Worm (Caenorhabditis elegans): Measurements from ENCODE around the gene clk-2.

The clk-2 gene

DNA sequence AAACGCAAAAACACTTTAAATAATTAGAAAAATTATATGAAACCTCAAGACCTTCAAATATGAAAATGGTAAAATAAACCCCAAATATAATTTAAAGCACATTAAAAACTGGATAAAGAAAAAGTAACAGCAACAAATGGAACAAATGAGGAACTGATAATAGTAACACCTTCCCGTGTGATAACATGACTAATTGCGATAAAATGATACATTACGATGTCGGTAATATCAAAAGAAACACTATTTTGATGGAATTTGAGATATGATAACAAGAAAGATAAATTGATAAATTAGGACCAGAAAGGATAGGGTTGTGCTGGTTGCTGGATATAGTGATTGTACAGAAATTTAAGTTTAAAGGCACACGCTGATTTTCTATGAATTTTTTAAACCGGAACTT is 23.7 kb upstream of the clk-2 start:
- no peak for TF ChIP-seq zip-2 (tag; optimal IDR thresholded peaks at IDR 0.05)
- TF ChIP-seq ceh-32 (tag; optimal IDR thresholded peaks at IDR 0.05; ENCODE audit: poor library complexity) = no peak
- TF ChIP-seq fos-1 (tag; optimal IDR thresholded peaks at IDR 0.05) = no peak
- TF ChIP-seq tra-1 (GFP tag; IDR thresholded peaks at IDR 0.05) = no peak
- no peak for TF ChIP-seq zfp-3 (GFP tag; conservative IDR thresholded peaks at IDR 0.05)

DNA sequence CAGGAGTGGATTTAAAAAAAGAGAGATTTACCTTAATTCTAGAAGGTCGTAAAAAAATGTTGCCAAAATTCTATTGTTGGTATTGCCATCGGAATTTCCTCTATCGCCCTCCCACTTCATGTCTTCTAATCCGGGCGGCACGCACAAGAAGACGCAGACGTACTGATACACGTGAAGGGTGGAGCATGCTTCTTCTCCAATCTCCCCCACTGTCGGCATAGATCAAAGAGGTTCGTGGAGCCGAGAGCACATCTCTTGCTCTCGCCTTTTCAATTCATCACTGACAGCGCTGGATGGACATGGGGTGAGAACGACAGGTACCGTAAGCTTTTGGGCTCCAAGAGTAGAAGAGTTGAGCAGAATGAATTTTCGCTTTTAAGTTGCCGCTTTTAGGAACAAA is 18.2 kb upstream of the clk-2 start, which contains the start of gene lin-39:
TSS of gene lin-39 (minus strand) at position 74 of the 400 bp plus-strand sequence.
- TF ChIP-seq dmd-9 (GFP tag; IDR thresholded peaks at IDR 0.05) = no peak
- peak in 1 of 2 experiments; percentile 22 for TF ChIP-seq mdl-1 (tag; optimal IDR thresholded peaks at IDR 0.05)

DNA sequence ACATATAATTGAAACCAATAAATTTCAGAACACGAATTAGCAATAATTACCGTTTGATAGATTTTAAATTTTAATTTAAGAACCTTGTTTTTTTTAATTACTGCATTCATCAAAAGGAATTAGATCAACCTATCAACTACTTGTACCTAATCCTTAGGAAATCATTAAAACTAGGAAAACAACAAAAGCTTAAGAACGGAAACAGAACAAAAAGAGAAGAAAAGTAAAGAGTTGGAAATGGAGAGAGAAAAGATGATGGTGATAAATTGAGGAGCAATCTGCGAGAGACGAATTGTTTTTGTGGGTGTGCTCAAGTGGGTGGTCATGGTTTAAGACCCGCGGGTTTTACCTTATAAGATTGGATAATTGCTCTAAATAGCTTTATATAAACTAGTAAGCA is 17.0 kb upstream of the clk-2 start:
- TF ChIP-seq dve-1 (tag; optimal IDR thresholded peaks at IDR 0.05; ENCODE audit: insufficient read depth) (no peak), lin-15B (tag; optimal IDR thresholded peaks at IDR 0.05) (no peak), nhr-10 (tag; optimal IDR thresholded peaks at IDR 0.05) (no peak), cey-2 (tag; optimal IDR thresholded peaks at IDR 0.05; ENCODE audit: borderline replicate concordance, insufficient read depth) (no peak), ztf-7 (tag; optimal IDR thresholded peaks at IDR 0.05) (no peak), Y48G9A.11 (GFP tag; IDR thresholded peaks at IDR 0.05) (no peak), nhr-237 (tag; optimal IDR thresholded peaks at IDR 0.05) (no peak), dpl-1 (GFP tag; optimal IDR thresholded peaks at IDR 0.05) (no peak), vab-7 (GFP tag; IDR thresholded peaks at IDR 0.05) (no peak), spr-3 (GFP tag; optimal IDR thresholded peaks at IDR 0.05) (no peak), egl-43 (GFP tag; IDR thresholded peaks at IDR 0.05) (no peak), snpc-4 (tag; optimal IDR thresholded peaks at IDR 0.05) (no peak), nhr-76 (tag; optimal IDR thresholded peaks at IDR 0.05) (no peak)

DNA sequence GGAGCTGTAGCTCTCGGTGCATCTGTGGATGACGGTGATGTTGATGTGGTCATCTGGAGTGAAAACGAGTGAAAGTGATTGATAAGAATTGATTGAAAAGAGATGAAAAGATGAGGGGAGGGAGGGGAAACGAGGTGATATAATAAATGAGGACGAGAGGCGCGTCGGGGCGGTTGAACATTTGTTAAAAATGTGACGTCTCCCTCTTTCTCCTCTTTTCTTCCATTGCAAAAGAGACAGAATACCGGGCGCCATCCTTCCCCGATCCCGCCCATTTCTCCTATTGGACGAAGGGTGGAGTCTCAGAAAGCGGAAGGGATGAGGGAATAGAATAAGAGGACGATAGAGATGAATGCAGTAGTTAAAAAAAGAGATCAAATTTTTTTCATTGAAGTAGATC is 16.3 kb upstream of the clk-2 start:
- TF ChIP-seq ceh-20 (GFP tag; IDR thresholded peaks at IDR 0.05) = peak; percentile 51; the same call in 1 of the 2 replicates
- TF ChIP-seq dmd-9 (GFP tag; IDR thresholded peaks at IDR 0.05) = no peak
- no peak for TF ChIP-seq egl-27 (tag; optimal IDR thresholded peaks at IDR 0.05)
- TF ChIP-seq aha-1 (tag) = peak; percentile 30
- no peak for TF ChIP-seq nhr-6 (tag; optimal IDR thresholded peaks at IDR 0.05)
- TF ChIP-seq mxl-3 (GFP tag; optimal IDR thresholded peaks at IDR 0.05) = peak; percentile 11
- no peak for TF ChIP-seq zfp-3 (GFP tag; conservative IDR thresholded peaks at IDR 0.05)
- no peak for TF ChIP-seq cey-2 (tag; optimal IDR thresholded peaks at IDR 0.05; ENCODE audit: borderline replicate concordance, insufficient read depth)
- no peak for TF ChIP-seq dmd-6 (GFP tag; IDR thresholded peaks at IDR 0.05)
- no peak for TF ChIP-seq R02D3.7 (tag; optimal IDR thresholded peaks at IDR 0.05)
- TF ChIP-seq dve-1 (tag; optimal IDR thresholded peaks at IDR 0.05; ENCODE audit: insufficient read depth) = no peak
- no peak for TF ChIP-seq lin-39 (tag; optimal IDR thresholded peaks at IDR 0.05)
- TF ChIP-seq set-16 (GFP tag; IDR thresholded peaks at IDR 0.05) = no peak
- TF ChIP-seq pha-4 (GFP tag; IDR thresholded peaks at IDR 0.05) = no peak
- TF ChIP-seq pha-4 (tag; optimal IDR thresholded peaks at IDR 0.05) = no peak
- no peak for TF ChIP-seq zip-11 (GFP tag; IDR thresholded peaks at IDR 0.05)
- peak; percentile 60; the same call in 1 of the 2 replicates for TF ChIP-seq tra-1 (GFP tag; IDR thresholded peaks at IDR 0.05)
- no peak for TF ChIP-seq tag-97 (GFP tag; IDR thresholded peaks at IDR 0.05)
- no peak for TF ChIP-seq madf-9 (GFP tag; conservative IDR thresholded peaks at IDR 0.05)
- no peak for TF ChIP-seq arid-1 (GFP tag; conservative IDR thresholded peaks at IDR 0.05)
- no peak for TF ChIP-seq fos-1 (tag; optimal IDR thresholded peaks at IDR 0.05)
- TF ChIP-seq mep-1 (tag; optimal IDR thresholded peaks at IDR 0.05) = peak; percentile 10
- TF ChIP-seq hlh-11 (tag; optimal IDR thresholded peaks at IDR 0.05) = no peak
- no peak for TF ChIP-seq saeg-2 (GFP tag; IDR thresholded peaks at IDR 0.05)
- TF ChIP-seq spr-3 (GFP tag; optimal IDR thresholded peaks at IDR 0.05) = no peak
- TF ChIP-seq unc-130 (GFP tag; optimal IDR thresholded peaks at IDR 0.05) = no peak
- TF ChIP-seq unc-62 (GFP tag; optimal IDR thresholded peaks at IDR 0.05 in 1 of 2) = peak in 1 of 2 experiments; percentile 100
- TF ChIP-seq unc-62 (tag; optimal IDR thresholded peaks at IDR 0.05) = no peak
- TF ChIP-seq nhr-10 (tag; optimal IDR thresholded peaks at IDR 0.05) = no peak
- no peak for TF ChIP-seq mxl-2 (GFP tag; conservative IDR thresholded peaks at IDR 0.05)
- no peak for TF ChIP-seq spr-1 (tag; optimal IDR thresholded peaks at IDR 0.05)
- peak; percentile 56 for TF ChIP-seq duxl-1 (tag; optimal IDR thresholded peaks at IDR 0.05; ENCODE audit: poor library complexity)
- TF ChIP-seq lsy-2 (tag; optimal IDR thresholded peaks at IDR 0.05) = peak in 1 of 2 experiments; percentile 76

Data from whole organism, L4 larva.